Worm (Caenorhabditis elegans) whole organism, late embryonic: ENCODE data around the gene F56A8.5.

Experiments used
- hlh-30 ChIP-seq: sonication (generic microtip); optimal IDR thresholded peaks from 2 replicates; lab custom pipeline; 2017; ENCODE audit warnings: antibody characterized with exemption, missing genetic modification characterization, missing compliant biosample characterization; ENCODE audit not compliant: insufficient read depth
- hlh-8 ChIP-seq: sonication (generic microtip); optimal IDR thresholded peaks from 2 replicates; lab custom pipeline; 2016; ENCODE audit warnings: missing genotype, missing genetic modification characterization, missing compliant biosample characterization
- pag-3 ChIP-seq: sonication (generic microtip); optimal IDR thresholded peaks from 2 replicates; lab custom pipeline; 2016; ENCODE audit warnings: missing compliant biosample characterization, missing genetic modification characterization, borderline replicate concordance
- tbx-2 ChIP-seq: sonication (generic microtip); optimal IDR thresholded peaks from 2 replicates; lab custom pipeline; 2016; ENCODE audit warnings: missing genetic modification characterization, missing compliant biosample characterization

DNA sequence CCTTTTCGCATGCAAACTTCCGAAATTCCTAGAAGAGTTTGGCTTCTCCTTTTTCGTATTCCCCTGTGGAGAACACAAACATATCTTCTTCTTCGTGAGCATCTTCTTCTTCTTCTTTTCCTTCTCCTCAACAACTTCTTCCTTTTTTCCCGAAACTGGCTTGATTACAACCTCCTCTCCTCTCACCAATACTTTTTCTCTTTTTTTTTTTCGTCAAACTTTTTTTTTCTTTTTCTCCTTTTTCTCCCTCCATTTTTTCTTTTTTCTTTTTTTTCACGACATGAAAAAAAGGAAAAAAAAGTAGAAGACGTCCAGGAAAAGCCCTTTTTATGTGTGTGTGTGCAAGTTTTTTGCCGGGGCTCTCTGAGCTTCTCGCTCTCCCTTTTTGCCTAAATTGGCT is 5.2 kb downstream of the F56A8.5 start:
- TF ChIP-seq pag-3 (tag; lab: Kevin White, UChicago) (no peak), hlh-8 (tag; lab: Kevin White, UChicago) (no peak), hlh-30 (tag; lab: Kevin White, UChicago) (no peak), tbx-2 (tag; lab: Kevin White, UChicago) (no peak)
